Worm (Caenorhabditis elegans) whole organism, L4 larva: ENCODE data around the gene gbb-2.

ENCODE experiments used
- ceh-20 ChIP-seq: fragments of 200-800 bp; sonication (Bioruptor generic); IDR thresholded peaks from 2 replicates; pipeline ENCODE4 v1.3.6; 2022; ENCODE audit warnings: missing genetic modification reagents, missing genetic modification characterization, missing compliant biosample characterization
- ceh-44 ChIP-seq: fragments of 200-800 bp; sonication (Bioruptor generic); IDR thresholded peaks from 2 replicates; pipeline ENCODE4 v1.3.6; 2022; ENCODE audit warnings: missing genetic modification reagents, missing genetic modification characterization, missing compliant biosample characterization
- daf-8 ChIP-seq: fragments of 200-800 bp; sonication (Bioruptor generic); IDR thresholded peaks from 2 replicates; pipeline ENCODE4 v1.3.6; 2022; ENCODE audit warnings: missing genetic modification characterization, missing compliant biosample characterization
- hmg-1.1 ChIP-seq: fragments of 200-800 bp; sonication (Bioruptor generic); IDR thresholded peaks from 2 replicates; pipeline ENCODE4 v1.3.6; 2022; ENCODE audit warnings: missing genetic modification reagents, missing genetic modification characterization, missing compliant biosample characterization
- nhr-10 ChIP-seq: fragments of 150-350 bp; optimal IDR thresholded peaks from 2 replicates; lab custom pipeline; 2014; ENCODE audit warnings: missing biosample characterization, missing genetic modification characterization
- nhr-111 ChIP-seq: fragments of 200-800 bp; sonication (Bioruptor generic); optimal IDR thresholded peaks from 2 replicates; lab custom pipeline; 2018; ENCODE audit warnings: mild to moderate bottlenecking, missing genetic modification characterization, missing compliant biosample characterization
- nhr-237 ChIP-seq: sonication (generic microtip); optimal IDR thresholded peaks from 2 replicates; lab custom pipeline; 2017; ENCODE audit warnings: missing biosample characterization, missing genetic modification characterization
- nhr-76 ChIP-seq: fragments of 150-350 bp; optimal IDR thresholded peaks from 2 replicates; lab custom pipeline; 2014; ENCODE audit warnings: missing biosample characterization, missing genetic modification characterization
- php-3 ChIP-seq: fragments of 200-800 bp; sonication (Bioruptor generic); IDR thresholded peaks from 2 replicates; pipeline ENCODE4 v1.3.6; 2022; ENCODE audit warnings: missing genetic modification reagents, missing genetic modification characterization, missing compliant biosample characterization
- zag-1 ChIP-seq: fragments of 150-350 bp; optimal IDR thresholded peaks from 2 replicates; lab custom pipeline; 2014; ENCODE audit warnings: missing biosample characterization, missing genetic modification characterization
- ztf-7 ChIP-seq: fragments of 150-350 bp; optimal IDR thresholded peaks from 2 replicates; lab custom pipeline; 2014; ENCODE audit warnings: missing biosample characterization, missing genetic modification characterization

ce11 chrIV:4470885-4471772 lies 35.4 kb downstream of the gbb-2 start:
- TF ChIP-seq hmg-1.1 (GFP tag; lab: Robert Waterston, UW) = peak; percentile 66
- TF ChIP-seq nhr-10 = no peak
- no peak for TF ChIP-seq nhr-76 (tag; lab: Kevin White, UChicago)
- no peak for TF ChIP-seq ztf-7 (tag; lab: Kevin White, UChicago)
- TF ChIP-seq zag-1 = no peak
- no peak for TF ChIP-seq daf-8 (GFP tag; lab: Robert Waterston, UW)
- TF ChIP-seq ceh-44 = no peak
- no peak for TF ChIP-seq nhr-111 (GFP tag; lab: Kevin White, UChicago)
- no peak for TF ChIP-seq nhr-237 (tag; lab: Kevin White, UChicago)
- no peak for TF ChIP-seq php-3 (GFP tag; lab: Robert Waterston, UW)
- TF ChIP-seq ceh-20 (GFP tag; lab: Robert Waterston, UW) = peak; percentile 32; the same call in 1 of the 2 replicates
